Worm (Caenorhabditis elegans): ENCODE results near the gene Y32F6A.4.

DNA sequence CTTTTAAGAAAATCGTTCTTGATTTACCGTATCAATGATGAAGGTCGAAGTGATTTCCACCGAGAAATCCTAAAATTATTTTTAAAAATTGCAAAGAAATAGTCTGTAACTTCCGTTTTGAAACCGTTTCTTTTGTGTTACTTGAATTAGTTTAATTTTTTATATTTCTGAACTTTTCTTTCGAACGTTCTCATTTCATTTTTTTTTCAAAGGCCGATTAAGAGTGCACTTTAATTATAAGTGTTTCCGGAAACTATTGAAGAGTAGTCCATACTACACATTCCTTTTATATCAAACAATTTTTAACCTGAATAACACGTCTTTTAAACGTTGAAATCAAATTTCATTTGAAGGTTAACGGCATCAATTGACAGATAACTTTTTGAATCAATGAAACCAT is 33.8 kb upstream of the Y32F6A.4 start:
- no peak for TF ChIP-seq ztf-29 (GFP tag; IDR thresholded peaks at IDR 0.05)
- TF ChIP-seq tab-1 (GFP tag; IDR thresholded peaks at IDR 0.05) = no peak
- TF ChIP-seq cog-1 (tag; optimal IDR thresholded peaks at IDR 0.05) = no peak
- no peak for TF ChIP-seq T22C8.4 (GFP tag; IDR thresholded peaks at IDR 0.05)
- TF ChIP-seq ref-1 (GFP tag; conservative IDR thresholded peaks at IDR 0.05) = no peak
- no peak for TF ChIP-seq ztf-23 (GFP tag; IDR thresholded peaks at IDR 0.05)
- no peak for TF ChIP-seq flt-1 (GFP tag; IDR thresholded peaks at IDR 0.05)
- TF ChIP-seq klf-2 (GFP tag; conservative IDR thresholded peaks at IDR 0.05) = no peak
- no peak for TF ChIP-seq med-1 (GFP tag; optimal IDR thresholded peaks at IDR 0.05; ENCODE audit: insufficient read depth)
